Fruit fly (Drosophila melanogaster): Measurements from ENCODE around the gene tal-2A.

DNA sequence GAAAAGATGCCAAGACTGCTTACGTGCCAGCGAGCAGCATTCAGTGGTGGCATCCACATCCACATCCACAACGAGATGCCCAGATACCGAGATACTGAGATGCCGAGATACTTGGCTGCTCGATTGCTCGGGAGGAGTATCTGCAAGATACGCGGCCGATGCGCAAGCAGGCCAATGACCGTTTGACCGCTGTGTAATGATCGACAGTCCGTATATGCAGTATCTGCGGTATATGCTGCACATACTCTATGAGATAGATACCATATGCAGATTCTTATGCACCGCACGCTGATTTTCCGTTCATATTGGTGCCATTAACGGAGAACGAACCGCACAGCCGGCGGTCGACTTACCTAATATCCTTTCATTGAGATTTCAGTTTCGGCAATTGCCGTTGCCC lies 3.6 kb upstream of the tal-2A start:
- TF ChIP-seq Sin3A (optimal IDR thresholded peaks at IDR 0.05) (no peak), ttk (optimal IDR thresholded peaks at IDR 0.05) (no peak), psq (optimal IDR thresholded peaks at IDR 0.05) (no peak), insv (optimal IDR thresholded peaks at IDR 0.05) (no peak)
